Worm (Caenorhabditis elegans): ENCODE results near the gene cnc-8.

The cnc-8 gene

DNA sequence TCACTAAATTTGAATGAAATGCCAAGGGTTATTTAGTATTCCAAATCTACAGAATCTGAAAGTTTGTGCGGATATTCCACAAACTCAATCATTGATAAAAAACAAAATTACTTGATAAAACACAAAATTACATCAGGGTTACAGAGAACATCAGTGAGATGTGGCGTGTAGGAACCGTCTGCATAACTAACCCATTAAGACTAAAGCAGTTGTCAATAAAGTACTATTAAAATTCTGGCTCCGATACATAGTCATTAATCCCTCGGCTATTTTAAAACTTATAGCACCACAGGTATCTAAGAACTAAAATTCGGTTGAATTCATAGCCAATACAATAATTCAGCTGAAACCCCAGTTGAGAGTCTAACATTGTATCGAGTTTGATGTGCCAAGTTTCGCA lies 32.4 kb downstream of the cnc-8 start:
- TF ChIP-seq snu-23 (GFP tag; optimal IDR thresholded peaks at IDR 0.05) (no peak), mab-9 (GFP tag; IDR thresholded peaks at IDR 0.05) (no peak), F16B12.6 (tag; optimal IDR thresholded peaks at IDR 0.05) (no peak), lin-35 (GFP tag; optimal IDR thresholded peaks at IDR 0.05) (peak in 1 of 2 experiments; percentile 10)

ce11 chrX:10340044-10340443 lies 33.6 kb downstream of the cnc-8 start:
- TF ChIP-seq fkh-10 (GFP tag; optimal IDR thresholded peaks at IDR 0.05) (no peak), grh-1 (GFP tag; IDR thresholded peaks at IDR 0.05) (no peak), blmp-1 (tag; optimal IDR thresholded peaks at IDR 0.05) (no peak), pqm-1 (tag; optimal IDR thresholded peaks at IDR 0.05) (peak; percentile 43), mep-1 (tag; optimal IDR thresholded peaks at IDR 0.05) (no peak), elt-2 (tag; optimal IDR thresholded peaks at IDR 0.05) (peak; percentile 38), dsc-1 (tag; optimal IDR thresholded peaks at IDR 0.05) (no peak), sup-37 (GFP tag; optimal IDR thresholded peaks at IDR 0.05) (no peak), lin-15B (tag; optimal IDR thresholded peaks at IDR 0.05) (no peak)

DNA sequence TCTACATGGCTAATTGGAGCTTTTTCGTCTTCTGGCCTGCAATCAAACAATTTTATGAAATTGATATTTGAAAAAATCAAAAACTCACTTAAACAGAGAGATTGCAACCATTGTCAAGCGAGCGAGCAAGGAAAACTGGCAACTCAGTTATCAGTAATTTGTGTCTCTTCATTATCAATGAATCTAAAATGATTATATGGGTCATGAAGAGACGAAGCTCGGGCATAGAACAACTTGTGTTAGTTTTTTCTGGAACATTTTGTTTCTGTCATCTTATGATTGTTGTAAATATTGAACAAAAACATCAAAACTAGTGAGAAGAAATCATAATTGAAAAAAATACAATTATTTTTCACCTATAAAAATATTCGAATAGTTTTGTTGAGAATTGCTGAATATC lies 34.6 kb downstream of the cnc-8 start, which contains the start of gene R07E3.1:
Gene R07E3.1 (minus strand): TSS at position 176 of the 400 bp plus-strand sequence.
- TF ChIP-seq nhr-76 (tag; optimal IDR thresholded peaks at IDR 0.05) = no peak
- TF ChIP-seq mef-2 (tag; optimal IDR thresholded peaks at IDR 0.05) = no peak
- TF ChIP-seq elt-2 (tag; optimal IDR thresholded peaks at IDR 0.05) = peak; percentile 73
- TF ChIP-seq ceh-90 (tag; optimal IDR thresholded peaks at IDR 0.05) = no peak

ce11 chrX:10350151-10350550 lies 43.8 kb downstream of the cnc-8 start:
- TF ChIP-seq snu-23 (GFP tag; optimal IDR thresholded peaks at IDR 0.05) = peak; percentile 23
- no peak for TF ChIP-seq efl-1 (optimal IDR thresholded peaks at IDR 0.05)
- no peak for TF ChIP-seq efl-1 (GFP tag; optimal IDR thresholded peaks at IDR 0.05 in 1 of 2)
- TF ChIP-seq nhr-47 (tag; optimal IDR thresholded peaks at IDR 0.05) = no peak
- TF ChIP-seq lin-14 (GFP tag; optimal IDR thresholded peaks at IDR 0.05) = peak; percentile 18
- no peak for TF ChIP-seq C34B4.2 (tag; optimal IDR thresholded peaks at IDR 0.05)
- peak in 1 of 2 experiments; percentile 3 for TF ChIP-seq lin-35 (GFP tag; optimal IDR thresholded peaks at IDR 0.05)
- TF ChIP-seq ceh-90 (tag; optimal IDR thresholded peaks at IDR 0.05) = no peak
- TF ChIP-seq nhr-76 (tag; optimal IDR thresholded peaks at IDR 0.05) = no peak
- TF ChIP-seq elt-3 (tag; optimal IDR thresholded peaks at IDR 0.05) = peak in 2 of 6 experiments; percentile 35 to 42
- no peak for TF ChIP-seq lin-39 (tag; optimal IDR thresholded peaks at IDR 0.05)
- TF ChIP-seq ceh-82 (tag; optimal IDR thresholded peaks at IDR 0.05) = no peak
- no peak for TF ChIP-seq unc-98 (GFP tag; IDR thresholded peaks at IDR 0.05)
- peak; percentile 9 for TF ChIP-seq mep-1 (tag; optimal IDR thresholded peaks at IDR 0.05)
- TF ChIP-seq irx-1 (tag; optimal IDR thresholded peaks at IDR 0.05) = peak; percentile 28
- TF ChIP-seq sptf-1 (tag; optimal IDR thresholded peaks at IDR 0.05) = no peak
- TF ChIP-seq efl-3 (GFP tag; optimal IDR thresholded peaks at IDR 0.05) = no peak
- peak; percentile 18 for TF ChIP-seq nhr-20 (tag; optimal IDR thresholded peaks at IDR 0.05)
- TF ChIP-seq ceh-8 (GFP tag; optimal IDR thresholded peaks at IDR 0.05) = no peak
- no peak for TF ChIP-seq nhr-77 (tag; optimal IDR thresholded peaks at IDR 0.05)
- peak; percentile 56 for TF ChIP-seq blmp-1 (tag; optimal IDR thresholded peaks at IDR 0.05)
- TF ChIP-seq swsn-7 (tag; optimal IDR thresholded peaks at IDR 0.05) = no peak
- TF ChIP-seq nhr-85 (tag) = peak; percentile 97
- TF ChIP-seq mef-2 (tag; optimal IDR thresholded peaks at IDR 0.05) = no peak
- no peak for TF ChIP-seq jun-1 (tag; optimal IDR thresholded peaks at IDR 0.05)
- no peak for TF ChIP-seq rnt-1 (tag; optimal IDR thresholded peaks at IDR 0.05)

DNA sequence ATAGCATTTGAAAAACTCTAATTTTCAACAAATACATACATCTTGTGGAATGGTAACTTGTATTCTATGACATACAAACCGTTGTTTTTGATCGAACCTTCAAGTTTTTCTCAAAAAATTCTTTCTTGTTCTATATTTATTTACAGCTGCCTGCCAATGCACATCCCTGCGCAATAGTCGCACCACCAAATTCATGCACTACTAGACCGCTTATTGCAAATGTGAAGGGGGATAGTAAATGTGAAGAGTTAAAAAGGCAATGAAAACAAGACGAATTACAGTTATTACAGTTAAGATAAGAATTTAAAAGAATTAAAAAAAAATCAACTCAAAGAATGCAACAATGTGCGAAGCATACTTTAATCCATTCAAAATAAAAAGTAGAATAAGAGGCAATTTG lies 47.5 kb downstream of the cnc-8 start:
- TF ChIP-seq F16B12.6 (tag; optimal IDR thresholded peaks at IDR 0.05) (no peak), nhr-77 (tag; optimal IDR thresholded peaks at IDR 0.05) (no peak), ceh-8 (GFP tag; optimal IDR thresholded peaks at IDR 0.05) (no peak)
